Worm (Caenorhabditis elegans): ENCODE measurements around the gene C29H12.6.

ce11 chrII:6067066-6067465 is 51.0 kb downstream of the C29H12.6 start, which contains the start of gene H12I13.1:
- TF ChIP-seq nhr-237 (tag; optimal IDR thresholded peaks at IDR 0.05) (no peak), jun-1 (tag; optimal IDR thresholded peaks at IDR 0.05) (no peak)
